Fruit fly (Drosophila melanogaster) whole organism, prepupa: ENCODE data around the gene hfp.
A peak's percentile ranks its signal among the peaks of the same experiment; 100 is the strongest.

Experiments used
- Blimp-1 ChIP-seq: fragments of 200-800 bp; sonication (Bioruptor generic); optimal IDR thresholded peaks from 3 replicates; lab custom pipeline; 2017; ENCODE audit warnings: missing biosample characterization, missing genetic modification characterization, mild to moderate bottlenecking, moderate library complexity, missing genetic modification reagents
- CG10631 ChIP-seq: fragments of 200-800 bp; sonication (Bioruptor generic); optimal IDR thresholded peaks from 2 replicates; lab custom pipeline; 2016; ENCODE audit warnings: missing biosample characterization, missing genetic modification characterization
- CG10669 ChIP-seq: fragments of 200-800 bp; sonication (Bioruptor generic); optimal IDR thresholded peaks from 3 replicates; lab custom pipeline; 2018; ENCODE audit warnings: missing biosample characterization, mild to moderate bottlenecking, missing genetic modification characterization, moderate library complexity
- CG11294 ChIP-seq: fragments of 200-800 bp; sonication (Bioruptor generic); IDR thresholded peaks from 2 replicates; pipeline ENCODE4 v1.3.6; 2022; ENCODE audit warnings: missing biosample characterization, missing genetic modification characterization
- CG11762 ChIP-seq: fragments of 200-800 bp; sonication (Bioruptor generic); optimal IDR thresholded peaks from 3 replicates; lab custom pipeline; 2016; ENCODE audit warnings: missing biosample characterization, missing genetic modification characterization; ENCODE audit not compliant: insufficient read depth
- CG11902 ChIP-seq: fragments of 200-800 bp; sonication (Bioruptor generic); optimal IDR thresholded peaks from 3 replicates; lab custom pipeline; 2016; ENCODE audit warnings: missing biosample characterization, missing genetic modification characterization
- CG15336 ChIP-seq: fragments of 200-800 bp; sonication (Bioruptor generic); IDR thresholded peaks from 2 replicates; pipeline ENCODE4 v1.3.6; 2022; ENCODE audit warnings: missing biosample characterization, missing genetic modification characterization
- CG1621 ChIP-seq: fragments of 200-800 bp; sonication (Bioruptor generic); optimal IDR thresholded peaks from 3 replicates; lab custom pipeline; 2018; ENCODE audit warnings: missing biosample characterization, mild to moderate bottlenecking, missing genetic modification characterization
- CG3032 ChIP-seq: fragments of 200-800 bp; optimal IDR thresholded peaks from 2 replicates; lab custom pipeline; 2019; ENCODE audit warnings: missing biosample characterization, mild to moderate bottlenecking, missing genetic modification characterization, moderate library complexity
- CG31627 ChIP-seq: fragments of 200-800 bp; sonication (Bioruptor generic); optimal IDR thresholded peaks from 3 replicates; lab custom pipeline; 2016; ENCODE audit warnings: missing biosample characterization, missing genetic modification characterization
- CG32006 ChIP-seq: fragments of 200-800 bp; sonication (Bioruptor generic); optimal IDR thresholded peaks from 3 replicates; lab custom pipeline; 2017; ENCODE audit warnings: missing biosample characterization, mild to moderate bottlenecking, missing genetic modification characterization
- CG34406 ChIP-seq: fragments of 200-800 bp; sonication (Bioruptor generic); optimal IDR thresholded peaks from 3 replicates; lab custom pipeline; 2016; ENCODE audit warnings: missing biosample characterization, missing genetic modification characterization
- CG3919 ChIP-seq: fragments of 200-800 bp; sonication (Bioruptor generic); optimal IDR thresholded peaks from 3 replicates; lab custom pipeline; 2016; ENCODE audit warnings: missing biosample characterization, missing genetic modification characterization
- CG4318 ChIP-seq: fragments of 200-800 bp; sonication (Bioruptor generic); optimal IDR thresholded peaks from 3 replicates; lab custom pipeline; 2017; ENCODE audit warnings: missing biosample characterization, mild to moderate bottlenecking, missing genetic modification characterization
- CG6163 ChIP-seq: fragments of 200-800 bp; sonication (Bioruptor generic); IDR thresholded peaks from 3 replicates; pipeline ENCODE4 v1.3.6; 2022; ENCODE audit warnings: missing biosample characterization, missing genetic modification characterization
- CG6276 ChIP-seq: fragments of 200-800 bp; sonication (Bioruptor generic); optimal IDR thresholded peaks from 2 replicates; lab custom pipeline; 2017; ENCODE audit warnings: missing biosample characterization, mild to moderate bottlenecking, missing genetic modification characterization
- CG6792 ChIP-seq: fragments of 200-800 bp; sonication (Bioruptor generic); optimal IDR thresholded peaks from 3 replicates; lab custom pipeline; 2016; ENCODE audit warnings: missing biosample characterization, missing genetic modification characterization
- CG6808 ChIP-seq: fragments of 200-800 bp; sonication (Bioruptor generic); optimal IDR thresholded peaks from 3 replicates; lab custom pipeline; 2017; ENCODE audit warnings: missing biosample characterization, missing genetic modification characterization, mild to moderate bottlenecking, moderate library complexity, missing genetic modification reagents
- CG8319 ChIP-seq: fragments of 200-800 bp; sonication (Bioruptor generic); optimal IDR thresholded peaks from 3 replicates; lab custom pipeline; 2016; ENCODE audit warnings: missing biosample characterization, missing genetic modification characterization
- CG8632 ChIP-seq: fragments of 200-800 bp; sonication (Bioruptor generic); optimal IDR thresholded peaks from 3 replicates; lab custom pipeline; 2016; ENCODE audit warnings: missing biosample characterization, missing genetic modification characterization
- CG9139 ChIP-seq: fragments of 200-800 bp; sonication (Bioruptor generic); optimal IDR thresholded peaks from 3 replicates; lab custom pipeline; 2017; ENCODE audit warnings: missing biosample characterization, mild to moderate bottlenecking, missing genetic modification characterization
- Eip78C ChIP-seq: fragments of 200-800 bp; sonication (Bioruptor generic); peaks from one replicate; lab custom pipeline; 2016; ENCODE audit warnings: missing biosample characterization, missing genetic modification characterization
- Eip93F ChIP-seq: fragments of 200-800 bp; sonication (Bioruptor generic); optimal IDR thresholded peaks from 2 replicates; lab custom pipeline; 2016; ENCODE audit warnings: missing biosample characterization, mild to moderate bottlenecking, missing genetic modification characterization
- Ets21C ChIP-seq: fragments of 200-800 bp; sonication (Bioruptor generic); optimal IDR thresholded peaks from 3 replicates; lab custom pipeline; 2016; ENCODE audit warnings: missing biosample characterization, missing genetic modification characterization
- Ets96B ChIP-seq: fragments of 200-800 bp; optimal IDR thresholded peaks from 2 replicates; lab custom pipeline; 2019; ENCODE audit warnings: missing biosample characterization, mild to moderate bottlenecking, missing genetic modification characterization, moderate library complexity
- Gug ChIP-seq: fragments of 200-800 bp; sonication (Bioruptor generic); IDR thresholded peaks from 2 replicates; pipeline ENCODE4 v1.3.6; 2022; ENCODE audit warnings: missing biosample characterization, missing genetic modification characterization
- Hr38 ChIP-seq: sonication (Bioruptor generic); optimal IDR thresholded peaks from 2 replicates; lab custom pipeline; 2016; ENCODE audit warnings: missing biosample characterization, missing genetic modification characterization
- Hr39 ChIP-seq: fragments of 200-800 bp; sonication (Bioruptor generic); optimal IDR thresholded peaks from 2 replicates; lab custom pipeline; 2016; ENCODE audit warnings: missing biosample characterization, missing genetic modification characterization
- Lpt ChIP-seq: fragments of 200-800 bp; sonication (Bioruptor generic); optimal IDR thresholded peaks from 3 replicates; lab custom pipeline; 2016; ENCODE audit warnings: missing biosample characterization, missing genetic modification characterization
- Met ChIP-seq: fragments of 200-800 bp; sonication (Bioruptor generic); optimal IDR thresholded peaks from 3 replicates; lab custom pipeline; 2016; ENCODE audit warnings: missing biosample characterization, missing genetic modification characterization
- OdsH ChIP-seq: fragments of 200-800 bp; sonication (Bioruptor generic); optimal IDR thresholded peaks from 3 replicates; lab custom pipeline; 2016; ENCODE audit warnings: missing biosample characterization, missing genetic modification characterization
- Smox ChIP-seq: fragments of 200-800 bp; sonication (Bioruptor generic); optimal IDR thresholded peaks from 3 replicates; lab custom pipeline; 2016; ENCODE audit warnings: missing biosample characterization, missing genetic modification characterization
- Sox15 ChIP-seq: fragments of 200-800 bp; sonication (Bioruptor generic); optimal IDR thresholded peaks from 3 replicates; lab custom pipeline; 2016; ENCODE audit warnings: missing biosample characterization, missing genetic modification characterization
- acj6 ChIP-seq: fragments of 200-800 bp; sonication (Bioruptor generic); optimal IDR thresholded peaks from 3 replicates; lab custom pipeline; 2016; ENCODE audit warnings: missing biosample characterization, missing genetic modification characterization
- cyc ChIP-seq: fragments of 200-800 bp; sonication (Bioruptor generic); optimal IDR thresholded peaks from 3 replicates; lab custom pipeline; 2016; ENCODE audit warnings: missing biosample characterization, missing genetic modification characterization
- fd59A ChIP-seq: fragments of 200-800 bp; sonication (Bioruptor generic); optimal IDR thresholded peaks from 2 replicates; lab custom pipeline; 2017; ENCODE audit warnings: missing biosample characterization, mild to moderate bottlenecking, missing genetic modification characterization, missing genetic modification reagents
- fd85E ChIP-seq: fragments of 200-800 bp; sonication (Bioruptor generic); optimal IDR thresholded peaks from 3 replicates; lab custom pipeline; 2016; ENCODE audit warnings: missing biosample characterization, missing genetic modification characterization
- fkh ChIP-seq: fragments of 200-800 bp; sonication (Bioruptor generic); optimal IDR thresholded peaks from 3 replicates; lab custom pipeline; 2017; ENCODE audit warnings: missing biosample characterization, mild to moderate bottlenecking, missing genetic modification characterization, moderate library complexity
- net ChIP-seq: fragments of 200-800 bp; sonication (Bioruptor generic); optimal IDR thresholded peaks from 3 replicates; lab custom pipeline; 2016; ENCODE audit warnings: missing biosample characterization, missing genetic modification characterization
- pdm3 ChIP-seq: fragments of 200-800 bp; sonication (Bioruptor generic); optimal IDR thresholded peaks from 3 replicates; lab custom pipeline; 2016; ENCODE audit warnings: missing biosample characterization, missing genetic modification characterization
- salr ChIP-seq, 2 experiments: fragments of 200-800 bp; sonication (Bioruptor generic); optimal IDR thresholded peaks; 3 replicates each; lab custom pipeline; 2016 to 2018; ENCODE audit warnings: missing biosample characterization in 2 of 2, missing genetic modification characterization in 2 of 2, mild to moderate bottlenecking in 1 of 2
- spab ChIP-seq: fragments of 200-800 bp; sonication (Bioruptor generic); optimal IDR thresholded peaks from 2 replicates; lab custom pipeline; 2017; ENCODE audit warnings: missing biosample characterization, mild to moderate bottlenecking, missing genetic modification characterization, missing genetic modification reagents
- ss ChIP-seq, 2 experiments: fragments of 200-800 bp; sonication (Bioruptor generic); optimal IDR thresholded peaks; 2 replicates in 1 of 2; 3 replicates in 1 of 2; lab custom pipeline; 2017 to 2018; ENCODE audit warnings: mild to moderate bottlenecking in 2 of 2, missing biosample characterization in 2 of 2, missing genetic modification characterization in 2 of 2, moderate library complexity in 1 of 2
- svp ChIP-seq: fragments of 200-800 bp; sonication (Bioruptor generic); peaks from one replicate; lab custom pipeline; 2016; ENCODE audit warnings: missing biosample characterization, missing genetic modification characterization
- vri ChIP-seq: fragments of 200-800 bp; sonication (Bioruptor generic); optimal IDR thresholded peaks from 3 replicates; lab custom pipeline; 2016; ENCODE audit warnings: missing biosample characterization, mild to moderate bottlenecking, missing genetic modification characterization

The hfp gene

DNA sequence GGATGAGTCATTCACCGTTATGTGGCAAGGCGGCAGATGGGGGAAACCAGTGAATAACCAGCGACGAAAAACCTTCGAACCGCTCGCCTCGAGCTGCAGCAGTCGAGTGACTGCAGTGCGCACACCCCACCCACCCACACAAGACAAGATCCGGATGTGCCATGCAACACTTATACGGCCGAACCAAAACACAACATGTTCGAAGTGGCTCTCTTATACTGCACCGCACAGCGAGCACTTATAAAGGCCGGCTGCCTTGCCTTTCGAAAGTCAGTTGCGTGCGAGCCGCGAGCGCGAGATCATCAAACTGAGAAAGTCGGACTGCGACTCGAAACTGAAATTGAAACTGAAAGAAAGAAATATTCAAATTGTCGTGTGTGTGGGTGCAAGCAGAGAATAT lies 38.8 kb downstream of the hfp start, which contains the start of gene rho (continued):
- no peak for TF ChIP-seq OdsH (GFP tag; lab: Kevin White, UChicago)
- TF ChIP-seq CG8319 (GFP tag; lab: Kevin White, UChicago), result no peak
- TF ChIP-seq CG1621 (tag; lab: Kevin White, UChicago), result peak; percentile 59
- no peak for TF ChIP-seq svp
- TF ChIP-seq CG11902, result no peak
- TF ChIP-seq CG6276 (GFP tag; lab: Kevin White, UChicago), result no peak
- TF ChIP-seq CG6792 (GFP tag; lab: Kevin White, UChicago), result no peak
- TF ChIP-seq CG3919 (GFP tag; lab: Kevin White, UChicago), result peak; percentile 34
- TF ChIP-seq CG34406 (GFP tag; lab: Kevin White, UChicago), result no peak
- TF ChIP-seq salr (GFP tag; optimal IDR thresholded peaks at IDR 0.05; lab: Kevin White, UChicago), result no peak
- no peak for TF ChIP-seq fd59A (GFP tag; lab: Kevin White, UChicago)
- no peak for TF ChIP-seq CG4318
- no peak for TF ChIP-seq Met (GFP tag; lab: Kevin White, UChicago)
- TF ChIP-seq CG11294 (GFP tag; lab: Robert Waterston, UW), result peak; percentile 19; the same call in 1 of the 2 replicates
- TF ChIP-seq Eip78C, result peak; percentile 71
- TF ChIP-seq Eip93F (GFP tag; lab: Kevin White, UChicago), result no peak
- no peak for TF ChIP-seq cyc (GFP tag; lab: Kevin White, UChicago)
- TF ChIP-seq CG6808 (GFP tag; lab: Kevin White, UChicago), result no peak
- TF ChIP-seq Ets96B, result no peak
- TF ChIP-seq, all 60 proteins: peak for 22

DNA sequence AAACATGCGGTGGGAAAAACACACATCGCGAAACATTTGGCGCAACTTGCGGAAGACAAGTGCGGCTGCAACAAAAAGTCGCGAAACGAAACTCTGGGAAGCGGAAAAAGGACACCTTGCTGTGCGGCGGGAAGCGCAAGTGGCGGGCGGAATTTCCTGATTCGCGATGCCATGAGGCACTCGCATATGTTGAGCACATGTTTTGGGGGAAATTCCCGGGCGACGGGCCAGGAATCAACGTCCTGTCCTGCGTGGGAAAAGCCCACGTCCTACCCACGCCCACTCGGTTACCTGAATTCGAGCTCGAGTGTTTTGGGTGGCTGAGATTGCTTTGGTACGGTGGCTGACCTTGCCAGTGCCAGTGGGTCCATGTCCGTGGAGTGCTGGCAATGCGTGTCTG lies 40.6 kb downstream of the hfp start:
- no peak for TF ChIP-seq fd85E (GFP tag; lab: Kevin White, UChicago)
- no peak for TF ChIP-seq ss (GFP tag; optimal IDR thresholded peaks at IDR 0.05; lab: Kevin White, UChicago)
- TF ChIP-seq fkh (GFP tag; lab: Kevin White, UChicago), result no peak
- TF ChIP-seq Ets96B, result no peak
- no peak for TF ChIP-seq Blimp-1 (GFP tag; lab: Kevin White, UChicago)
- no peak for TF ChIP-seq CG6276 (GFP tag; lab: Kevin White, UChicago)
- TF ChIP-seq CG3919 (GFP tag; lab: Kevin White, UChicago), result no peak
- no peak for TF ChIP-seq Gug (GFP tag; lab: Robert Waterston, UW)
- no peak for TF ChIP-seq net (GFP tag; lab: Kevin White, UChicago)
- TF ChIP-seq CG3032, result no peak
- TF ChIP-seq CG34406 (GFP tag; lab: Kevin White, UChicago), result no peak

DNA sequence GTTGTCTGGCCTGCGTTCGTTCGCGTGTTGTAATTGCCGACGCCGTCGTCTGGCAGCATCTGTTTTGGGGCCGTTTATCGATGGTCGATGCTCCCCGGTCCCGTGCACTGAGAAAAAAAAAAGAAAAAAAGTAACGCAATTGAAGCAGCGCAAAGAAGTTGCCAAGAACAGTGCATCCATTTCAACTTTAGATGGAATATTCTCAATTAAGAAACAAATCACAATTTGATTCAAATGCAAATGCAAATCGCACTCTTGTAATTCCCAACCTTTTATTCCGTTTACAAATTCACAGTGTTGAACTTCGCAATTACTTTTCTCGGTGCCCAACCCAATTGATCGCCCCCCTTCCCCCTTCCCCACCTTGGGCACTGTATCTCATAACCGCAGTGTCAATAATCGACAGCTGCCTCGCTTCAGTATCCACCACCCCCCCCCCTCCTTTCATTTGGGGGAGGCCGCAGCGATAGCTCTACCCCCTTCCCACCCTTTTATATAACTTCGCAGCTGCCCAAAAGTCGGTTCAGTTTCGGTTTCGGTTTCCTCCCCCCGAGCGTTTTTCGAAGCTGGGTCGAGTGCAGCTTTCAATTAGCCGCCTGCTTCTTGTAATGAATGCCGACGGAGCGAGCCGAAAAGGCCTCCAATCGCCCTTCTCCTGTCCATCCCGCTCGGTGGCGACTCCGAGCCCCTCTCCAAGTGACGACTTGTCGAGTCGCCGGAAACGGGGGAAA lies 44.2 kb downstream of the hfp start:
- peak; percentile 62 for TF ChIP-seq CG11902
- no peak for TF ChIP-seq Eip93F (GFP tag; lab: Kevin White, UChicago)
- no peak for TF ChIP-seq CG10631 (GFP tag; lab: Kevin White, UChicago)
- peak; percentile 24 for TF ChIP-seq CG8632 (GFP tag; lab: Kevin White, UChicago)
- peak; percentile 56 for TF ChIP-seq CG6163
- peak; percentile 34 for TF ChIP-seq vri (GFP tag; lab: Kevin White, UChicago)
- peak; percentile 74 for TF ChIP-seq Met (GFP tag; lab: Kevin White, UChicago)
- no peak for TF ChIP-seq CG11762 (GFP tag; lab: Kevin White, UChicago)
- TF ChIP-seq Hr38 (GFP tag; lab: Kevin White, UChicago), result no peak
- no peak for TF ChIP-seq CG6276 (GFP tag; lab: Kevin White, UChicago)
- TF ChIP-seq OdsH (GFP tag; lab: Kevin White, UChicago), result peak; percentile 15
- no peak for TF ChIP-seq Lpt (GFP tag; lab: Kevin White, UChicago)
- no peak for TF ChIP-seq CG9139 (GFP tag; lab: Kevin White, UChicago)
- peak; percentile 43 for TF ChIP-seq Ets21C
- TF ChIP-seq Smox (GFP tag; lab: Kevin White, UChicago), result peak; percentile 65
- peak; percentile 32 for TF ChIP-seq CG3919 (GFP tag; lab: Kevin White, UChicago)
- TF ChIP-seq fkh (GFP tag; lab: Kevin White, UChicago), result no peak
- peak; percentile 56 for TF ChIP-seq CG6792 (GFP tag; lab: Kevin White, UChicago)
- no peak for TF ChIP-seq CG15336 (GFP tag; lab: Robert Waterston, UW)
- TF ChIP-seq acj6 (GFP tag; lab: Kevin White, UChicago), result peak; percentile 36
- TF ChIP-seq svp, result peak; percentile 87
- no peak for TF ChIP-seq salr (GFP tag; optimal IDR thresholded peaks at IDR 0.05; lab: Kevin White, UChicago)
- peak; percentile 63 for TF ChIP-seq Hr39 (GFP tag; lab: Kevin White, UChicago)
- TF ChIP-seq spab (GFP tag; lab: Kevin White, UChicago), result no peak
- TF ChIP-seq Sox15, result peak; percentile 44
- no peak for TF ChIP-seq CG32006
- TF ChIP-seq pdm3 (GFP tag; lab: Kevin White, UChicago), result peak; percentile 32
- peak; percentile 75 for TF ChIP-seq Eip78C
- TF ChIP-seq Gug (GFP tag; lab: Robert Waterston, UW), result no peak
- TF ChIP-seq CG31627 (GFP tag; lab: Kevin White, UChicago), result peak; percentile 71
- no peak for TF ChIP-seq CG10669
